Worm (Caenorhabditis elegans) whole organism, L2 larva: Measurements from ENCODE around the gene srz-83.

Experiments
- ama-1 ChIP-seq: fragments of 150-350 bp; optimal IDR thresholded peaks from 2 replicates; lab custom pipeline; 2018; ENCODE audit warnings: inconsistent platforms
- blmp-1 ChIP-seq: sonication (generic microtip); optimal IDR thresholded peaks from 2 replicates; lab custom pipeline; 2017; ENCODE audit warnings: missing genetic modification characterization, mild to moderate bottlenecking, missing compliant biosample characterization, antibody characterized with exemption, moderate library complexity; ENCODE audit not compliant: insufficient read depth
- lin-13 ChIP-seq: fragments of 150-350 bp; optimal IDR thresholded peaks from 2 replicates; lab custom pipeline; 2014; ENCODE audit warnings: missing biosample characterization, missing genetic modification reagents, missing genetic modification characterization
- lin-39 ChIP-seq: fragments of 150-350 bp; optimal IDR thresholded peaks from 2 replicates; lab custom pipeline; 2014; ENCODE audit warnings: missing biosample characterization, missing genetic modification reagents, missing genetic modification characterization
- lsy-2 ChIP-seq, 2 experiments: fragments of 150-350 bp in 1 of 2; sonication (generic microtip) in 1 of 2; optimal IDR thresholded peaks; 2 replicates each; lab custom pipeline; 2014 to 2017; ENCODE audit warnings: missing biosample characterization in 2 of 2, missing genetic modification characterization in 2 of 2
- mbf-1 ChIP-seq: sonication (generic microtip); optimal IDR thresholded peaks from 2 replicates; lab custom pipeline; 2017; ENCODE audit warnings: missing biosample characterization, missing genetic modification characterization
- nhr-237 ChIP-seq: fragments of 150-350 bp; optimal IDR thresholded peaks from 2 replicates; lab custom pipeline; 2014; ENCODE audit warnings: missing biosample characterization, missing genetic modification characterization
- nhr-25 ChIP-seq: fragments of 150-350 bp; sonication (generic microtip); optimal IDR thresholded peaks from 3 replicates; lab custom pipeline; 2014; ENCODE audit warnings: missing biosample characterization, missing genetic modification characterization
- nhr-77 ChIP-seq: fragments of 150-350 bp; optimal IDR thresholded peaks from 2 replicates; lab custom pipeline; 2014; ENCODE audit warnings: missing biosample characterization, missing genetic modification characterization
- skn-1 ChIP-seq: sonication (generic microtip); optimal IDR thresholded peaks from 2 replicates; lab custom pipeline; 2017; ENCODE audit warnings: missing biosample characterization, missing genetic modification characterization
- unc-62 ChIP-seq: fragments of 150-350 bp; optimal IDR thresholded peaks from 2 replicates; lab custom pipeline; 2014; ENCODE audit warnings: missing biosample characterization, missing genetic modification reagents, missing genetic modification characterization
- ztf-11 ChIP-seq: sonication (generic microtip); optimal IDR thresholded peaks from 2 replicates; lab custom pipeline; 2017; ENCODE audit warnings: missing biosample characterization, missing genetic modification characterization

DNA sequence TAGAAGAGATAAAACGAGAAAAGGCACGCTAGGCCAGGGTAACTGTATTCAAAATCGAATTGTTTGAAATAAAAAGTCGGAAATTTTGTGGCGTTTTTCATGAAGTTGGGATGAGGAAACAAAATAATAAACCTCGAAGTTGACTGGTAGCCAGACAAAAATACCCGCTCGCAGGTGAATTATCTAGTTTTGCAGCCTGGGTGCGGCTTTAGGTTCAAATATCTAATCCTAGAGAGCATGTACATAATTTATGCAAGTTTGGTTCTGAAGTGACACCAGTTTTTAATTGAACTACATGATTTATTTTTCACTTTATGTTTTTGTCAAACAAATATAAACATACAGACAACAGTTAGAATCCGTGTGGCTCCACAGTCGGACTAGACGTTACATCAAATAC, 22.5 kb upstream of the srz-83 start, which contains the start of gene srz-37:
- no peak for TF ChIP-seq mbf-1 (tag; lab: Kevin White, UChicago)
- TF ChIP-seq nhr-237: no peak
- TF ChIP-seq lsy-2 (tag; optimal IDR thresholded peaks at IDR 0.05; lab: Kevin White, UChicago): no peak
- TF ChIP-seq unc-62 (GFP tag; lab: Kevin White, UChicago): no peak
- no peak for TF ChIP-seq ama-1
- TF ChIP-seq lin-39 (tag; lab: Kevin White, UChicago): no peak
- TF ChIP-seq nhr-77 (tag; lab: Kevin White, UChicago): no peak
- no peak for TF ChIP-seq lin-13
- no peak for TF ChIP-seq nhr-25 (tag; lab: Kevin White, UChicago)
- no peak for TF ChIP-seq skn-1 (tag; lab: Kevin White, UChicago)
- TF ChIP-seq blmp-1 (tag; lab: Kevin White, UChicago): no peak
- no peak for TF ChIP-seq ztf-11 (tag; lab: Kevin White, UChicago)
